Fruit fly (Drosophila melanogaster): ENCODE measurements around the gene Gr33a.

Gene Gr33a

DNA sequence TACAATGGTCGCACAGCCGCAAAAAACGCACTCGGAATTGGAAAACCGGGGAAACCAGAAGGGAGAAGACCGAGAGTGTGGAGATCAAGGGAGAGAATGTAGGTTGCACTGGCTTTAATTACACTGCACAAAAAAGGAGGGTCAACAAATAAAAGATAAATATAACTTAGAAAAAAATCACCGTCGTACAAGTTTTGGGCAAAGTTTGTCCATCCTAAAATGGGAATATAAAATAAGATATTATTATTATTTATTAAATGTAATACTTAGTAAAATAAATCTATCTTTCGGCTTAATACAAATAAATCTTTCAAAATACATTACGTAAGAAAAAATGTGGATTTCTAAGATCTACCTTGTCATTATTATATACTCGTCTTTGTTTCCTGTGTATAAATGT is 22.0 kb upstream of the Gr33a start:
- no peak for TF ChIP-seq CG17801 (GFP tag; optimal IDR thresholded peaks at IDR 0.05; ENCODE audit: partially characterized antibody)

DNA sequence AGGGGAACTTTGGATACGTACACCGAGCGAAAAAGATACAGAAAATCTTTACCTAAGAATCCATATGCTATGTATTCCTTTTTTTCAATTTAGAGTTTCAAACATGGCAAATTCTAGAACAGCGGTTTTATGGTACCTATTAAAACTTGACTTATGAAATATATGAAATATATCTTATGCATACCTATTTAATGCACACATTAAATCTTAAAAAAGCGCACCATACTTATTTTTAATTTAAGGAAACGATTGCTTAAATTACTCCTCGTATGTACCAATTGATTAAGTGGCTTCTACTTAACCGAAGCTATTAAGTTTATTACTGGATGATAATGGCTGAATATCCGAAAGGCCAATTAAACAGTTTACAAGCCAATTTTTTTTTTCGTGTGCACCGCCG is 17.8 kb upstream of the Gr33a start:
- no peak for TF ChIP-seq CG17801 (GFP tag; optimal IDR thresholded peaks at IDR 0.05; ENCODE audit: partially characterized antibody)

DNA sequence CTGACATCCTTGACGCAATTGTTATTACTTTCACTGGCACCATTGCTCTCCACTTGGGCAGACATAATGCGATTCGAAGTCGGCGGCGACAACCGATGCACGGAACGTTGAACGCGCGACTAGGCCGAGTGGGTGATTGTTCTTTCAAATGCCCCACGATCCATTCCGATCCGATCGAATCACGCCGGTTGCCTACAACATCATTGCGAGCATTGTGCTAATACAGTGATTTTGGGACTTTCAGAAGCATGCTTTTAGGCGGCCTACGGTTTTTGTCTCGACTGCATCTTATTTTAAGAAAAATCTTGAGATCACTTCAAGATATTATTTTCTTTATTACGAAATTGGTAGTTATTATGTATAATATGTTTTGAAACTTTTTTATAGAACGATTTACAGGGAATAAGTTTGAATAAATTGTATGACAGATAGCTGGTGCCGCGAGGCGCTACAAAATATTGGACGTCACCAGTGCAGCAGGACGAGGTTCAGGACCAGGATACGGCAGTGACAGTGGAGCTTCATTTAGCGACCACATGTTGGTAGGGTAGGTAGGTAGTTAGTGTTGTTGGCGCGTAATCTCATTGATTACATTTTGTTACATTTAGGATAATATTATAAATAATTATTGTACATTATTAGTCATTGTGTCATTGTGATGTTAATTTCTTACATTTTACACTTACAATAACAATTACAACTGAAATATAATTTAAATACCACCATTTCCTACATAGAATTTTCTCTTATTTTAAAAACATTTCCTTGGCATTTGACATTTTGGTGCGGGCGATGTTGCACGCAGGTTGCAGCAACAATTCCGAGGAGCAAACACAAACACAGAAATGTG is 4.3 kb upstream of the Gr33a start, which contains the start of gene rho-6:
rho-6 (minus strand) TSS at position 137 of the 850 bp plus-strand sequence.
- no peak for TF ChIP-seq CG17801 (GFP tag; optimal IDR thresholded peaks at IDR 0.05; ENCODE audit: partially characterized antibody)

DNA sequence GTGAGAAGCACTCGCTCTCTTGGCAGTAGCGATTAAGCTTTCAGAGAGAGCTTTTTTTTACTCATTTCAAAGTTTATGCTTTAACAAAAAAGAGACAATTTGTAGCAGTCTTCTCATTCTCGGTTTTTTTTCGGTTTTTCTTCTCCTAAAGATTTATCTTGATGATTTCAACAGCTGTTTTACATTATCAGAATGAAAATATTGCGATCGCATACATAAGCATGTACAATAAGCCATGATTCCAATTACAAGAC is 3.8 kb upstream of the Gr33a start:
- no peak for TF ChIP-seq CG17801 (GFP tag; optimal IDR thresholded peaks at IDR 0.05; ENCODE audit: partially characterized antibody)

DNA sequence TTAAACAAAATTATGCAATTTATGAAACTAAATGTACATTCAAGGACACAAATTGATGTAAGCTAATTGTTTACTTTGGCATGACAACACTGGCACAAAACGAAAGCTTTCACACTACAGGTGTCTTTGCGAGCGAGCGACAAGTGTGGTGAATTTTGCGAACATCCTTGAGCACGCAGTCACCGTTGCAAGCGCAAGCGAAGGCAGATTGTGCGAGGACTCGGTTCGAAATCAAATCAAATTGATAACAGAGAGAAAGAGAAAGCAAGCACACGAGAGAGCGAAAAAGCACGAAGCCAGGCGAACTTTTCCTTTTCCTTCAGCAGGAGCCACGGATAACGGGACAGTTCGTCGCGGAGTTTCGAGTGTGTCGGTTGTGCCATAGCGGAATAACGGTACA is 4.6 kb downstream of the Gr33a start, which contains the start of gene CG31760:
CG31760 (plus strand) TSS at position 342 of the 400 bp plus-strand sequence.
- no peak for TF ChIP-seq CG17801 (GFP tag; optimal IDR thresholded peaks at IDR 0.05; ENCODE audit: partially characterized antibody)

DNA sequence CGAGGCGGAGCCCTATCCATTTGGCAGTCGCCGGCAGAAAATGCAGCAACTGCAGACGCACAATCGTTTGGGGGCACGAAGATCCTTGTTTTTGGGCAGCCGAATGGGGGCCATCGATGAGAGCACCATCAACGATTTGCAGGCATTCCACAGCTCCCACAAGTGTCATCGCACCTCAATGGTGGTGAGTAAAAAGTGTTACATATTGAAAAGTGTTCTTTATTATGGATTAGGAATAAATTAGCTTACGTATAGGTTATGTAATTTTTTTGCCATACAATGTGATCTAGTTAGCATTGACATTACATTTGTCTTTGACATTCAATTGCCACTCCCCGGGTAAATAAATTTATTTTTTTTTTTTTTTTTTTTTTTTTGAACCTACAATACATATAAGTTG is 23.7 kb downstream of the Gr33a start, which contains the start of gene CG31861:
CG31861 (plus strand) TSS at position 301 of the 400 bp plus-strand sequence.
- no peak for TF ChIP-seq CG17801 (GFP tag; optimal IDR thresholded peaks at IDR 0.05; ENCODE audit: partially characterized antibody)

DNA sequence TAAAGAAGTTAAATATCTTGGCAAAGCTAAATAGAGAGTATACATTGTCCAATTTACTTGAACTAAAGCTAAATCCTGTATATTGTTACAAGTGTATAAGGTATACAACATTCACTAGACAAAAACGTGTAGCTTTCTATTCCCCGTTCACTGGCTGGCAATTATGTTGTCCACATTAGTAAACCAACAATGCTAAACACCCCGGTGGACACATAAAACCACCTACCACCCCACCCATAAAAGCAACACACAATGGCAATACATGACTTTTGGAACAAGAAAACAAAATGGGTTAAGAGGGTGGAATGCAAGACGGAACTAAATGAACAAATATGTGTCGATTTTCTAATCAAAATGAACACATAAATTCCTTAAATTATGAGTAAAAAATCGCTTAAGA is 26.1 kb downstream of the Gr33a start, which contains the start of gene ZnT33D:
ZnT33D (plus strand) TSS at position 301 of the 400 bp plus-strand sequence.
- TF ChIP-seq CG17801 (GFP tag; optimal IDR thresholded peaks at IDR 0.05; ENCODE audit: partially characterized antibody) = no peak

DNA sequence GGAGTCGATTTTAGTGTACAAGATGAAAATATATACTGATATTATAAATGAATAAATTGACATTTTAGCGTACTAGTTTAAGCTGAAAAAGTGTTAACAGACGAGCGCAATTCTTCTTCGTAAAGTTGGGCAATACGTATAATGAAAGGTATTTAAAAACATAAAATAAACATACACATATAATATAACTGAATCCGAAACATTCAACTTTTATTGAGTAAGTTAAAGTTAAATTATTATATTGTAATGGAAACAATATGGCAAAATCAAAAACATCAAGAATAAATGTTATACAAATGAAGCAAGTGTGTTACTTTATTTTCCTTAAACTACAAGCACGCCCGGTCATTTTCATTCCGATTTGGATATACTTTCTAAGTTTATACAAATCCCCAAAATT is 32.4 kb downstream of the Gr33a start, which contains the start of gene CG17217:
CG17217 (plus strand) TSS at position 301 of the 400 bp plus-strand sequence.
- no peak for TF ChIP-seq CG17801 (GFP tag; optimal IDR thresholded peaks at IDR 0.05; ENCODE audit: partially characterized antibody)

DNA sequence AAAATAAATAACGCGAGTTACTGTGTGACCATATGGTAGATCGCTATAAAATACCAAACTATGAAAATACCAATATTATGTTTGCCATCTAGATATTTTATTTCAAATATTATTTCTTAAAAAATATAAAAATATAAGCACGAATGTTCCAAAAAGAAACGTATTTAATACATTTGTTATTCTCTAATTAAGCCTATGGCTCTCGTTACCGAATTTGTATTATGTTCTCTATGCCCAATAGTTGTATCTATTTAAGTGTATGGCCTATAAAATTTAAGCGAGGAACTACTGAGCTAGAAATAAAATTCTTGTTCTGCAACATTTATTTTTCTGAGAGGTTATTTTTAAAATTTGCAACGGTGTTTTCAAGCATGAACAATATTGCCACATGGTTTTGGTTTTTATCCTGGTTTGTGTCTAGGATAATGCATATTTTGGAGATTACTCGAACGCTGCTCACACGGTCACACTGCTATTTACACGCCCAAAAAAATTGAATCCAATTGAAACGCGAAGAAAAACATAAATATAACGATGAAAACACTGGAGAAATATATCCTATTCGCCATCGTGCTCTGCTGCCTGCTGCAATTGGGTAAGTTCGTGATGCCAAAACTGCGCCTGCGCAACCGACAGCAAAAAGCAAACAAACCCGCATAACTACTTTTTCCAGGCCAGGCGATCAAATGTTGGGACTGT is 34.9 kb downstream of the Gr33a start, which contains the start of the genes CG6583 and crok:
CG6583 (minus strand) TSS at position 51 of the 699 bp plus-strand sequence.
crok (plus strand) TSS at position 446 of the 699 bp plus-strand sequence.
- TF ChIP-seq CG17801 (GFP tag; optimal IDR thresholded peaks at IDR 0.05; ENCODE audit: partially characterized antibody) = no peak

DNA sequence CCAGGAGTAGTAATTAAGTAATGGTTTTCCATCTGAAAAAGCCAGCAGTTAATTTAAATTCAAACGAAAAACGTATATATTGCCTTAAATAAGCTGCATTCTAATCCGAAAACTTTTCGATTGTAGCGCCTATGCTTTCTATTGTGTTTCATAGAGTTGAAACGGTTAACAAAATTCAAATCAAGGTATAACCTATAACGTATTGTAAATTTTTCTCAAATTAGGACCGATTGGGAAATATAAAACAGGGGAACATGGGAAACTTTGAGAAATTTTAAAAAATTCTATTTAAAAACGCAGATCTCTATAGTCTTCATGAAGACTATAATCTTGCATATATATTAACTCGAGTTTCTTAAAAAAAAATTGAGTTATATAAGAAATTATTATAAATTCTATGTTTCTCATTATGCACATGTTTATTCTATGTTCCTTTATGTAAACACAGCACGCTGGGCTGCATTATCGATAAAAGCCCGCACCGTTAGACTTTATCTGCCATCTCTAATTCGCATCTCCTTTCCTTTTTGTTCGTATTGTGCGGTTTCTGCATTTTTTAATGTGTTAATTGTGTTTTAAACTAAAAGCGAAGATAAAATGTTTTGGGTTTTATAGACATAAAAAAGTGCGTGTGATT is 36.8 kb downstream of the Gr33a start, which contains the start of gene bru1:
bru1 (plus strand) TSS at position 512 of the 637 bp plus-strand sequence.
- no peak for TF ChIP-seq CG17801 (GFP tag; optimal IDR thresholded peaks at IDR 0.05; ENCODE audit: partially characterized antibody)

DNA sequence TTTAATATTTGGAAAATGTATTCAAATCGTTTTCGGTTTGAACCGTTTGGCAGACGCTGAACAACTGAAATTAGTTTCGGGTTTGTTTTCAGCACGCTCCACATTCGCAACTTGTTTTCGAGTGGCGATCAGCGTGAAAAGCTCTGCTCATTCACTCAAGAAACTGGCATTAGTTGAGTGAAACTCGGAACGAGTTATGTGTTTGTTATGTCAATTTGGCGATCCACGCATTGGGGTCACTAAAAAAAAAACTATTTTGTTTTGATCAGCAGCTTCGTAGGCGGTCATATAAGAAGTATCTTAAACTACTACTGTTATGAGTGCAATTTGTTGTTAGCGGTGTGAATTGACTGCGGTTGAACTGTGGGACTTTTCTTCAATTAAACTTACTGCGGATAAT is 39.8 kb downstream of the Gr33a start, which contains the start of gene atilla:
atilla (minus strand) TSS at position 266 of the 400 bp plus-strand sequence.
- TF ChIP-seq CG17801 (GFP tag; optimal IDR thresholded peaks at IDR 0.05; ENCODE audit: partially characterized antibody) = no peak
